Worm (Caenorhabditis elegans) whole organism, L1 larva: ENCODE measurements around the gene F21H7.2.
A peak's percentile ranks its signal among the peaks of the same experiment; 100 is the strongest.

Experiments
- C04F5.9 ChIP-seq: sonication (generic microtip); optimal IDR thresholded peaks from 2 replicates; lab custom pipeline; 2016; ENCODE audit warnings: missing genetic modification characterization, missing compliant biosample characterization
- C16A3.4 ChIP-seq: fragments of 150-350 bp; optimal IDR thresholded peaks from 2 replicates; lab custom pipeline; 2014; ENCODE audit warnings: missing biosample characterization, missing genetic modification characterization
- F16B12.6 ChIP-seq: fragments of 150-350 bp; optimal IDR thresholded peaks from 2 replicates; lab custom pipeline; 2014; ENCODE audit warnings: missing biosample characterization, missing genetic modification characterization
- ceh-63 ChIP-seq: fragments of 200-800 bp; sonication (Bioruptor generic); optimal IDR thresholded peaks from 2 replicates; lab custom pipeline; 2018; ENCODE audit warnings: mild to moderate bottlenecking, missing genetic modification characterization, missing compliant biosample characterization
- dpl-1 ChIP-seq, 3 experiments: fragments of 150-350 bp in 2 of 3; sonication (generic microtip) in 1 of 3; optimal IDR thresholded peaks; 2 replicates each; lab custom pipeline; 2014 to 2017; ENCODE audit warnings: missing biosample characterization in 3 of 3, missing genetic modification characterization in 3 of 3, missing genetic modification reagents in 3 of 3
- dsc-1 ChIP-seq: sonication (generic microtip); optimal IDR thresholded peaks from 2 replicates; lab custom pipeline; 2016; ENCODE audit warnings: mild to moderate bottlenecking, missing genetic modification characterization, missing compliant biosample characterization
- efl-1 ChIP-seq, 4 experiments: fragments of 150-350 bp; optimal IDR thresholded peaks in 3 of 4; peaks in 1 of 4; 1 replicate in 1 of 4; 2 replicates in 3 of 4; lab custom pipeline; 2014; ENCODE audit warnings: missing biosample characterization in 2 of 4, missing genetic modification characterization in 2 of 4, missing genetic modification reagents in 2 of 4
- efl-3 ChIP-seq: fragments of 200-800 bp; sonication (Bioruptor generic); optimal IDR thresholded peaks from 2 replicates; lab custom pipeline; 2018; ENCODE audit warnings: mild to moderate bottlenecking, missing genetic modification characterization, missing compliant biosample characterization
- egl-13 ChIP-seq: sonication (generic microtip); optimal IDR thresholded peaks from 2 replicates; lab custom pipeline; 2016; ENCODE audit warnings: missing genotype, missing genetic modification reagents, missing genetic modification characterization, missing compliant biosample characterization
- egl-27 ChIP-seq, 2 experiments: fragments of 150-350 bp in 1 of 2; sonication (generic microtip); optimal IDR thresholded peaks; 3 replicates each; lab custom pipeline; 2017 to 2018; ENCODE audit warnings: missing biosample characterization in 2 of 2, missing genetic modification characterization in 2 of 2, missing genetic modification reagents in 2 of 2
- elt-2 ChIP-seq: sonication (generic microtip); optimal IDR thresholded peaks from 2 replicates; lab custom pipeline; 2016; ENCODE audit warnings: missing genetic modification characterization, mild to moderate bottlenecking, inconsistent platforms, missing compliant biosample characterization, missing genetic modification reagents
- elt-3 ChIP-seq, 6 experiments: fragments of 150-350 bp in 1 of 6; sonication (generic microtip); optimal IDR thresholded peaks; 2 replicates each; lab custom pipeline; 2017 to 2018; ENCODE audit warnings: missing biosample characterization in 6 of 6, missing genetic modification characterization in 6 of 6, inconsistent platforms in 1 of 6
- ets-5 ChIP-seq: fragments of 200-800 bp; sonication (Bioruptor generic); IDR thresholded peaks from 2 replicates; pipeline ENCODE4 v1.3.6; 2022; ENCODE audit warnings: missing genetic modification characterization, missing compliant biosample characterization
- fkh-10 ChIP-seq: sonication (generic microtip); optimal IDR thresholded peaks from 2 replicates; lab custom pipeline; 2017; ENCODE audit warnings: missing biosample characterization, missing genetic modification reagents, missing genetic modification characterization
- fkh-8 ChIP-seq: sonication (generic microtip); optimal IDR thresholded peaks from 2 replicates; lab custom pipeline; 2016; ENCODE audit warnings: mild to moderate bottlenecking, missing genetic modification characterization, missing compliant biosample characterization
- hlh-17 ChIP-seq: fragments of 200-800 bp; sonication (Bioruptor generic); optimal IDR thresholded peaks from 2 replicates; lab custom pipeline; 2018; ENCODE audit warnings: missing genetic modification characterization, mild to moderate bottlenecking, missing compliant biosample characterization, moderate library complexity, borderline replicate concordance
- hlh-4 ChIP-seq: sonication (generic microtip); optimal IDR thresholded peaks from 2 replicates; lab custom pipeline; 2016; ENCODE audit warnings: mild to moderate bottlenecking, missing genetic modification characterization, missing compliant biosample characterization
- irx-1 ChIP-seq: sonication (generic microtip); optimal IDR thresholded peaks from 2 replicates; lab custom pipeline; 2016; ENCODE audit warnings: missing genetic modification characterization, missing compliant biosample characterization
- isw-1 ChIP-seq: fragments of 200-800 bp; sonication (Bioruptor generic); IDR thresholded peaks from 2 replicates; pipeline ENCODE4 v1.3.6; 2022; ENCODE audit warnings: missing genetic modification characterization, missing compliant biosample characterization
- lin-14 ChIP-seq: fragments of 200-800 bp; sonication (Bioruptor generic); optimal IDR thresholded peaks from 2 replicates; lab custom pipeline; 2018; ENCODE audit warnings: mild to moderate bottlenecking, missing genetic modification characterization, moderate library complexity, missing compliant biosample characterization
- lir-3 ChIP-seq: sonication (generic microtip); optimal IDR thresholded peaks from 2 replicates; lab custom pipeline; 2016; ENCODE audit warnings: mild to moderate bottlenecking, missing genetic modification characterization, moderate library complexity, missing compliant biosample characterization; ENCODE audit not compliant: poor library complexity
- mab-9 ChIP-seq: fragments of 200-800 bp; sonication (Bioruptor generic); IDR thresholded peaks from 2 replicates; pipeline ENCODE4 v1.3.6; 2022; ENCODE audit warnings: missing genetic modification reagents, missing genetic modification characterization, missing compliant biosample characterization
- mep-1 ChIP-seq: fragments of 150-350 bp; optimal IDR thresholded peaks from 2 replicates; lab custom pipeline; 2014; ENCODE audit warnings: missing biosample characterization, missing genetic modification characterization
- nhr-85 ChIP-seq: sonication (generic microtip); peaks from one replicate; lab custom pipeline; 2016; ENCODE audit warnings: missing genetic modification characterization, inconsistent platforms, missing compliant biosample characterization
- nhr-90 ChIP-seq: sonication (generic microtip); optimal IDR thresholded peaks from 2 replicates; lab custom pipeline; 2016; ENCODE audit warnings: mild to moderate bottlenecking, missing genetic modification characterization, missing compliant biosample characterization; ENCODE audit not compliant: poor library complexity
- skn-1 ChIP-seq: fragments of 150-350 bp; optimal IDR thresholded peaks from 2 replicates; lab custom pipeline; 2014; ENCODE audit warnings: missing biosample characterization, missing genetic modification characterization
- sox-4 ChIP-seq: sonication (generic microtip); optimal IDR thresholded peaks from 2 replicates; lab custom pipeline; 2016; ENCODE audit warnings: missing genetic modification characterization, missing compliant biosample characterization
- sptf-1 ChIP-seq: fragments of 150-350 bp; optimal IDR thresholded peaks from 2 replicates; lab custom pipeline; 2014; ENCODE audit warnings: missing biosample characterization, missing genetic modification characterization
- sup-37 ChIP-seq: fragments of 200-800 bp; sonication (Bioruptor generic); optimal IDR thresholded peaks from 2 replicates; lab custom pipeline; 2018; ENCODE audit warnings: mild to moderate bottlenecking, missing genetic modification characterization, missing compliant biosample characterization
- tlp-1 ChIP-seq: fragments of 150-350 bp; optimal IDR thresholded peaks from 2 replicates; lab custom pipeline; 2014; ENCODE audit warnings: missing biosample characterization, missing genetic modification characterization
- unc-130 ChIP-seq: fragments of 150-350 bp; optimal IDR thresholded peaks from 2 replicates; lab custom pipeline; 2017; ENCODE audit warnings: missing biosample characterization, missing genetic modification characterization, inconsistent platforms
- unc-62 ChIP-seq: fragments of 150-350 bp; optimal IDR thresholded peaks from 2 replicates; lab custom pipeline; 2014; ENCODE audit warnings: missing biosample characterization, missing genetic modification reagents, missing genetic modification characterization
- unc-98 ChIP-seq: fragments of 200-800 bp; sonication (Bioruptor generic); IDR thresholded peaks from 2 replicates; pipeline ENCODE4 v1.3.6; 2022; ENCODE audit warnings: missing genetic modification characterization, missing compliant biosample characterization
- vab-15 ChIP-seq: sonication (generic microtip); optimal IDR thresholded peaks from 2 replicates; lab custom pipeline; 2017; ENCODE audit warnings: missing genotype, mild to moderate bottlenecking, missing genetic modification characterization, missing compliant biosample characterization
- zip-4 ChIP-seq: fragments of 200-800 bp; sonication (Bioruptor generic); optimal IDR thresholded peaks from 2 replicates; lab custom pipeline; 2018; ENCODE audit warnings: mild to moderate bottlenecking, missing genetic modification characterization, moderate library complexity, missing compliant biosample characterization
- ztf-4 ChIP-seq: fragments of 150-350 bp; optimal IDR thresholded peaks from 2 replicates; lab custom pipeline; 2014; ENCODE audit warnings: missing biosample characterization, missing genetic modification characterization

Gene F21H7.2

ce11 chrV:16233624-16234023, 3.8 kb upstream of the F21H7.2 start, which contains the start of gene clec-233:
clec-233 (plus strand) TSS chrV:16233924.
- TF ChIP-seq mep-1, result no peak
- no peak for TF ChIP-seq ztf-4 (tag; lab: Kevin White, UChicago)
- TF ChIP-seq irx-1 (tag; lab: Kevin White, UChicago), result no peak
- TF ChIP-seq ets-5 (GFP tag; lab: Robert Waterston, UW), result no peak
- TF ChIP-seq ceh-63 (GFP tag; lab: Kevin White, UChicago), result no peak
- TF ChIP-seq elt-2 (tag; lab: Kevin White, UChicago), result no peak
- TF ChIP-seq fkh-8, result no peak
- no peak for TF ChIP-seq egl-27 (tag; optimal IDR thresholded peaks at IDR 0.05; lab: Kevin White, UChicago)
- no peak for TF ChIP-seq nhr-85 (tag; lab: Kevin White, UChicago)
- TF ChIP-seq hlh-17 (GFP tag; lab: Kevin White, UChicago), result no peak
- TF ChIP-seq dsc-1 (tag; lab: Kevin White, UChicago), result no peak
- TF ChIP-seq nhr-90 (tag; lab: Kevin White, UChicago), result no peak
- no peak for TF ChIP-seq egl-13 (tag; lab: Kevin White, UChicago)
- TF ChIP-seq isw-1 (GFP tag; lab: Robert Waterston, UW), result no peak
- TF ChIP-seq skn-1 (tag; lab: Kevin White, UChicago), result no peak

DNA sequence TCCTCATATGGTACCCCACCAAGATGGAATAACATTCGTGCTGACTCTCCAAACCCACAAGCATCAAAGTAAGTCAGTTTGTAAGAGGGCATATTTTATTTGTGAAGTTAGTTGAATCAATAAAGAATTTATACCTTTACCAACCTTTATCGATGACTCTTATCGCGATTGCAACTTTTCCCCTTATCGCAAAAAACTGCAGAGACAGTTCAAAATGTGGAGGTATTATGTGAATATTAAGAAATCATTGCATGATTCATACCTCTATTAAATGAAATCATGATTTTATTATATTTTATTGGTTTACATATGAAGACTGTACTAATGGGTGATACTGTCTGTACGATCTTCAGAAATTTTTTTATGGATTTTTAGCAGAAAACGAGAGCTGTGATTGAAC, 2.4 kb upstream of the F21H7.2 start, which contains the start of gene gst-22:
gst-22 (minus strand) TSS at position 103 of the 400 bp plus-strand sequence.
- TF ChIP-seq sup-37 (no peak), C04F5.9 (tag; lab: Kevin White, UChicago) (no peak), elt-2 (tag; lab: Kevin White, UChicago) (peak; percentile 89), efl-1 (optimal IDR thresholded peaks at IDR 0.05; lab: Kevin White, UChicago) (no peak), efl-1 (GFP tag; optimal IDR thresholded peaks at IDR 0.05 in 1 of 2; lab: Kevin White, UChicago) (peak in 1 of 2 experiments; percentile 63), tlp-1 (tag; lab: Kevin White, UChicago) (peak; percentile 64)

DNA sequence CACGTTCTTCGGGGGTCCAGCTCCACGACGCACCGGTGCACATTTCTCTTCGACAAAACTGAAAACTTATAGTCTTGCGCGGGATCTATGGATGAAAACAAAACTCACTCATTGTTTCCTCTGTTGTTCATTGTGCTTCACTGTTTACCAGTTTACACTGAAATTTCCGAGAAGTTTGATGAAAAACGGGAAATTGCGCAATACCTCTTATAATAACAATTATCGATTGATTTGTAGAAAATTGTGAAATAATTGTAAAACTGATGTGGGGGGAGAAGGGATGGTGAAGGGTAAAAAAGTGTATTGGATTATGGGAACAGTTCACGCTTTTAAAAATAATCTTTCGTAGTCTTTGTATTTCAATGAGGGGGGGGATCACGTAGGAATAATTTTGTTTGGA, 357 bp downstream of the F21H7.2 start:
- TF ChIP-seq zip-4 (GFP tag; lab: Kevin White, UChicago), result no peak

DNA sequence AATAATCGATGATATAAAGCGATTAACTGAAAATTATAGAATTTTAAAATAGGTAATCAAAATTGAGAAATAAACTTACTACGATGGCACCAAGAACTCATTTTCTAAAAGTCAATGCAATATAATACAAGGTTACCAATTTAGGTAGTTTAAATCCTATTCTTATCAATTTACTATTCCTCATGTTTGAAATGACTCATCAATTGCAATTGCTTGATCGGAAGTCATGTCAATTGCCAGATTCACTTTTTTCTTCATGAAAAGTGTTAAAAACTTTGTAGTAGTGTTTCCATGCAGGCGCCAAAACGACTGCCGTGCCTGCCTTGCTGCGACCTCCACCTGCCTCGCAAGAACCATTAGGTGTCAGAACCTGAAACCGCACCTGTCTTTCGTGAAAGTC, 3.2 kb downstream of the F21H7.2 start, which contains the start of gene F11A5.13:
F11A5.13 (minus strand) TSS at position 101 of the 400 bp plus-strand sequence.
- TF ChIP-seq lir-3 (tag; lab: Kevin White, UChicago), result no peak
- TF ChIP-seq hlh-17 (GFP tag; lab: Kevin White, UChicago), result no peak
- no peak for TF ChIP-seq F16B12.6 (tag; lab: Kevin White, UChicago)
- TF ChIP-seq zip-4 (GFP tag; lab: Kevin White, UChicago), result no peak
- no peak for TF ChIP-seq sox-4 (tag; lab: Kevin White, UChicago)
- TF ChIP-seq fkh-10 (GFP tag; lab: Kevin White, UChicago), result no peak
- TF ChIP-seq vab-15 (tag; lab: Kevin White, UChicago), result no peak
- TF ChIP-seq egl-13 (tag; lab: Kevin White, UChicago), result no peak
- no peak for TF ChIP-seq unc-62 (GFP tag; lab: Kevin White, UChicago)
- no peak for TF ChIP-seq unc-130 (tag; lab: Kevin White, UChicago)
- TF ChIP-seq mab-9 (GFP tag; lab: Robert Waterston, UW), result no peak
- no peak for TF ChIP-seq lin-14 (GFP tag; lab: Kevin White, UChicago)
- no peak for TF ChIP-seq efl-3 (GFP tag; lab: Kevin White, UChicago)
- no peak for TF ChIP-seq hlh-4 (tag; lab: Kevin White, UChicago)
- TF ChIP-seq C16A3.4 (tag; lab: Kevin White, UChicago), result no peak
- TF ChIP-seq unc-98 (GFP tag; lab: Robert Waterston, UW), result no peak
- TF ChIP-seq sptf-1 (tag; lab: Kevin White, UChicago), result no peak
- TF ChIP-seq dpl-1 (GFP tag; optimal IDR thresholded peaks at IDR 0.05; lab: Kevin White, UChicago), result no peak
- no peak for TF ChIP-seq elt-3 (tag; optimal IDR thresholded peaks at IDR 0.05; lab: Kevin White, UChicago)
